Worm (Caenorhabditis elegans) whole organism, L3 larva: ENCODE measurements around the gene spp-19.

Source experiments
- ZK546.5 ChIP-seq: sonication (generic microtip); optimal IDR thresholded peaks from 2 replicates; lab custom pipeline; 2017; ENCODE audit warnings: missing biosample characterization, missing genetic modification characterization
- aly-2 ChIP-seq: fragments of 150-350 bp; optimal IDR thresholded peaks from 2 replicates; lab custom pipeline; 2014; ENCODE audit warnings: missing biosample characterization, missing genetic modification characterization
- ama-1 ChIP-seq: fragments of 150-350 bp; optimal IDR thresholded peaks from 2 replicates; lab custom pipeline; 2018
- ceh-16 ChIP-seq: sonication (generic microtip); optimal IDR thresholded peaks from 2 replicates; lab custom pipeline; 2017; ENCODE audit warnings: missing biosample characterization, missing genetic modification characterization
- ceh-28 ChIP-seq: fragments of 150-350 bp; optimal IDR thresholded peaks from 2 replicates; lab custom pipeline; 2014; ENCODE audit warnings: missing biosample characterization, missing genetic modification reagents, missing genetic modification characterization
- ceh-82 ChIP-seq: fragments of 150-350 bp; optimal IDR thresholded peaks from 2 replicates; lab custom pipeline; 2014; ENCODE audit warnings: missing biosample characterization, missing genetic modification characterization
- ceh-9 ChIP-seq: sonication (generic microtip); optimal IDR thresholded peaks from 2 replicates; lab custom pipeline; 2018; ENCODE audit warnings: missing biosample characterization, missing genetic modification characterization
- egl-27 ChIP-seq: sonication (generic microtip); optimal IDR thresholded peaks from 4 replicates; lab custom pipeline; 2017; ENCODE audit warnings: missing biosample characterization, missing genetic modification reagents, missing genetic modification characterization
- egl-5 ChIP-seq: fragments of 150-350 bp; optimal IDR thresholded peaks from 2 replicates; lab custom pipeline; 2017; ENCODE audit warnings: missing biosample characterization, missing genetic modification reagents, missing genetic modification characterization, inconsistent platforms
- elt-1 ChIP-seq: fragments of 150-350 bp; optimal IDR thresholded peaks from 2 replicates; lab custom pipeline; 2014; ENCODE audit warnings: missing biosample characterization, missing genetic modification characterization
- elt-2 ChIP-seq: sonication (generic microtip); optimal IDR thresholded peaks from 2 replicates; lab custom pipeline; 2016; ENCODE audit warnings: missing genetic modification reagents, mild to moderate bottlenecking, missing genetic modification characterization, missing compliant biosample characterization
- elt-3 ChIP-seq, 3 experiments: fragments of 150-350 bp in 1 of 3; sonication (generic microtip) in 2 of 3; optimal IDR thresholded peaks; 2 replicates in 2 of 3; 4 replicates in 1 of 3; lab custom pipeline; 2014 to 2017; ENCODE audit warnings: missing biosample characterization in 3 of 3, missing genetic modification characterization in 3 of 3
- eor-1 ChIP-seq, 2 experiments: fragments of 150-350 bp; optimal IDR thresholded peaks; 2 replicates each; lab custom pipeline; 2014 to 2018; ENCODE audit warnings: missing biosample characterization in 2 of 2, missing genetic modification characterization in 2 of 2
- fkh-2 ChIP-seq: fragments of 150-350 bp; optimal IDR thresholded peaks from 2 replicates; lab custom pipeline; 2014; ENCODE audit warnings: missing biosample characterization, missing genetic modification reagents, missing genetic modification characterization
- hmg-11 ChIP-seq: sonication (generic microtip); optimal IDR thresholded peaks from 2 replicates; lab custom pipeline; 2016; ENCODE audit warnings: missing genetic modification characterization, missing compliant biosample characterization
- jun-1 ChIP-seq: fragments of 150-350 bp; optimal IDR thresholded peaks from 2 replicates; lab custom pipeline; 2014; ENCODE audit warnings: missing biosample characterization, missing genetic modification reagents, missing genetic modification characterization
- lin-15B ChIP-seq: fragments of 150-350 bp; optimal IDR thresholded peaks from 2 replicates; lab custom pipeline; 2014; ENCODE audit warnings: missing biosample characterization, missing genetic modification characterization
- lsy-12 ChIP-seq: sonication (generic microtip); optimal IDR thresholded peaks from 2 replicates; lab custom pipeline; 2016; ENCODE audit warnings: mild to moderate bottlenecking, missing genetic modification characterization, missing compliant biosample characterization
- nfya-1 ChIP-seq: sonication (generic microtip); optimal IDR thresholded peaks from 2 replicates; lab custom pipeline; 2017; ENCODE audit warnings: missing genetic modification characterization, mild to moderate bottlenecking, missing compliant biosample characterization, antibody characterized with exemption, moderate library complexity; ENCODE audit not compliant: insufficient read depth
- nhr-23 ChIP-seq: fragments of 150-350 bp; optimal IDR thresholded peaks from 2 replicates; lab custom pipeline; 2014; ENCODE audit warnings: missing biosample characterization, missing genetic modification reagents, missing genetic modification characterization
- nhr-237 ChIP-seq: fragments of 150-350 bp; optimal IDR thresholded peaks from 2 replicates; lab custom pipeline; 2014; ENCODE audit warnings: missing biosample characterization, missing genetic modification characterization
- nhr-28 ChIP-seq: fragments of 150-350 bp; optimal IDR thresholded peaks from 2 replicates; lab custom pipeline; 2014; ENCODE audit warnings: missing biosample characterization, missing genetic modification characterization
- nhr-43 ChIP-seq: sonication (generic microtip); optimal IDR thresholded peaks from 2 replicates; lab custom pipeline; 2016; ENCODE audit warnings: mild to moderate bottlenecking, missing genetic modification characterization, missing compliant biosample characterization; ENCODE audit not compliant: poor library complexity, severe bottlenecking
- nhr-67 ChIP-seq: fragments of 150-350 bp; optimal IDR thresholded peaks from 2 replicates; lab custom pipeline; 2014; ENCODE audit warnings: missing biosample characterization, missing genetic modification characterization
- nhr-76 ChIP-seq: fragments of 150-350 bp; sonication (generic microtip); optimal IDR thresholded peaks from 5 replicates; lab custom pipeline; 2014; ENCODE audit warnings: missing biosample characterization, missing genetic modification characterization
- nhr-77 ChIP-seq: fragments of 150-350 bp; optimal IDR thresholded peaks from 2 replicates; lab custom pipeline; 2014; ENCODE audit warnings: missing biosample characterization, missing genetic modification characterization
- pha-4 ChIP-seq: fragments of 150-350 bp; optimal IDR thresholded peaks from 2 replicates; lab custom pipeline; 2014; ENCODE audit warnings: missing biosample characterization, missing genetic modification reagents, missing genetic modification characterization
- pqm-1 ChIP-seq: fragments of 150-350 bp; optimal IDR thresholded peaks from 2 replicates; lab custom pipeline; 2017; ENCODE audit warnings: missing biosample characterization, missing genetic modification characterization, inconsistent platforms
- sea-2 ChIP-seq: fragments of 150-350 bp; sonication (generic microtip); optimal IDR thresholded peaks from 4 replicates; lab custom pipeline; 2014; ENCODE audit warnings: missing biosample characterization, missing genetic modification reagents, missing genetic modification characterization
- skn-1 ChIP-seq: fragments of 150-350 bp; optimal IDR thresholded peaks from 2 replicates; lab custom pipeline; 2014; ENCODE audit warnings: missing biosample characterization, missing genetic modification characterization
- snpc-4 ChIP-seq: fragments of 150-350 bp; optimal IDR thresholded peaks from 2 replicates; lab custom pipeline; 2014; ENCODE audit warnings: missing biosample characterization, missing genetic modification characterization
- tbx-2 ChIP-seq: sonication (generic microtip); optimal IDR thresholded peaks from 2 replicates; lab custom pipeline; 2016; ENCODE audit warnings: mild to moderate bottlenecking, missing genetic modification characterization, missing compliant biosample characterization
- unc-39 ChIP-seq: sonication (generic microtip); optimal IDR thresholded peaks from 4 replicates; lab custom pipeline; 2017; ENCODE audit warnings: missing biosample characterization, missing genetic modification characterization
- zag-1 ChIP-seq: fragments of 150-350 bp; optimal IDR thresholded peaks from 2 replicates; lab custom pipeline; 2014; ENCODE audit warnings: missing biosample characterization, missing genetic modification characterization
- ztf-11 ChIP-seq: fragments of 150-350 bp; optimal IDR thresholded peaks from 2 replicates; lab custom pipeline; 2014; ENCODE audit warnings: missing biosample characterization, missing genetic modification characterization

spp-19 gene

ce11 chrV:6559105-6559504, 2.4 kb downstream of the spp-19 start, which contains the start of gene spp-26:
Gene spp-26, minus strand, starts transcription at chrV:6559205.
- TF ChIP-seq ceh-28 (no peak), ceh-16 (no peak), nfya-1 (tag; lab: Kevin White, UChicago) (no peak), skn-1 (tag; lab: Kevin White, UChicago) (no peak), lin-15B (no peak), egl-5 (tag; lab: Kevin White, UChicago) (no peak), ceh-9 (tag; lab: Kevin White, UChicago) (no peak), eor-1 (tag; optimal IDR thresholded peaks at IDR 0.05; lab: Kevin White, UChicago) (no peak), pha-4 (tag; lab: Kevin White, UChicago) (no peak), lsy-12 (tag; lab: Kevin White, UChicago) (no peak), elt-2 (tag; lab: Kevin White, UChicago) (no peak), ceh-82 (no peak), jun-1 (tag; lab: Kevin White, UChicago) (no peak), elt-3 (tag; optimal IDR thresholded peaks at IDR 0.05; lab: Kevin White, UChicago) (no peak)
- TF ChIP-seq, all 47 proteins: peak for 0

DNA sequence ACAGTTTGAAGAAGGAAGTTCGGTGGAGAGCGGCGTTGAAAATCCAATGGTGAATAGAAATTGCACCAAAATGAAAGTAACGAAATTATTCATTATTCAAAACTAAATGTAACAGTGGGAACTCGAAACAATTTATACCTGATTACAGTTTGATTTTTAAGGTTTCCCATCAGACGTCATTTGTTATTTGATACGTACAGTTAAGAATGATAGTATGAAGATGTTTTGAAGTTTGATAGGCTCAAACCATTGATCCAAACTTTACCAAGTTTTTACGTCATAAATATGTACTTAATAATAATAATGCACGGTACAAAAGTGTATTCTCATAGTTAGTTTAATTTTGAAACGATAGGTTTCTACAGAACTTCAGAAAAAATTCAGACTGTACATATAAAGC, 3.4 kb downstream of the spp-19 start, which contains the start of gene spp-20:
Gene spp-20 (minus strand): TSS at position 101 of the 400 bp plus-strand sequence.
- TF ChIP-seq nhr-237 (no peak), unc-39 (tag; lab: Kevin White, UChicago) (no peak), nfya-1 (tag; lab: Kevin White, UChicago) (no peak), elt-1 (tag; lab: Kevin White, UChicago) (no peak), ceh-9 (tag; lab: Kevin White, UChicago) (no peak), lin-15B (no peak), tbx-2 (tag; lab: Kevin White, UChicago) (no peak), nhr-23 (tag; lab: Kevin White, UChicago) (no peak), aly-2 (no peak), sea-2 (GFP tag; lab: Kevin White, UChicago) (no peak), ama-1 (no peak), pha-4 (tag; lab: Kevin White, UChicago) (no peak), elt-2 (tag; lab: Kevin White, UChicago) (no peak)

ce11 chrV:6557035-6557434, 4.5 kb downstream of the spp-19 start, which contains the start of gene spp-27:
Gene spp-27, minus strand, starts transcription at chrV:6557135.
- no peak for TF ChIP-seq eor-1 (tag; optimal IDR thresholded peaks at IDR 0.05; lab: Kevin White, UChicago)
- no peak for TF ChIP-seq elt-3 (tag; optimal IDR thresholded peaks at IDR 0.05; lab: Kevin White, UChicago)
- no peak for TF ChIP-seq nhr-76 (tag; lab: Kevin White, UChicago)
- TF ChIP-seq nhr-28 (tag; lab: Kevin White, UChicago), result no peak
- no peak for TF ChIP-seq snpc-4
- no peak for TF ChIP-seq fkh-2 (tag; lab: Kevin White, UChicago)
- no peak for TF ChIP-seq skn-1 (tag; lab: Kevin White, UChicago)
- TF ChIP-seq hmg-11 (tag; lab: Kevin White, UChicago), result no peak
- no peak for TF ChIP-seq ZK546.5
- no peak for TF ChIP-seq nhr-77 (tag; lab: Kevin White, UChicago)
- no peak for TF ChIP-seq nhr-237
- TF ChIP-seq lin-15B, result no peak
- no peak for TF ChIP-seq pqm-1
- TF ChIP-seq ztf-11 (tag; lab: Kevin White, UChicago), result no peak
- no peak for TF ChIP-seq sea-2 (GFP tag; lab: Kevin White, UChicago)

DNA sequence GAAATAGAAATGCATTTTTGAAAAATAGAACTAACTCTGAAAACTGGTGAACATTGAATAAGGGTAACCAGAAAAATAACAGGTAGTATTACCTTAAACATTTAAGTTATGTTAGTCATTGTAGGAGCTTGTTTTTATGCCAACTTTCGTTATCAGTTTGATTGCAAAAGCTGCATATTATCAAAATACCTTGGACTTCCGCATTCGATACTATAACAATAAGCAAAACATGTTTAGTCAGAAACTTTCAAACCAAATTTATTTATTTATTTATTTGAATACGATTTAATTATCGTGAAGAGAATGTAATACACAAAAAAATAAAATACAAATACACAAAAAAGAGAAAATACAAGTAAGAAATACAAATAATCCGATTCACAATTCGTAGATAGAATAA, 7.2 kb downstream of the spp-19 start, which contains the start of gene K04A8.19:
Gene K04A8.19 (minus strand): TSS at position 101 of the 400 bp plus-strand sequence.
- no peak for TF ChIP-seq zag-1 (tag; lab: Kevin White, UChicago)
- no peak for TF ChIP-seq snpc-4
- no peak for TF ChIP-seq egl-5 (tag; lab: Kevin White, UChicago)
- no peak for TF ChIP-seq elt-2 (tag; lab: Kevin White, UChicago)
- no peak for TF ChIP-seq ZK546.5
- TF ChIP-seq, all 47 proteins: peak for 0

ce11 chrV:6551707-6552390, 9.6 kb downstream of the spp-19 start, which contains the start of gene twk-10:
Gene twk-10, plus strand, starts transcription at chrV:6552340.
- TF ChIP-seq pha-4 (tag; lab: Kevin White, UChicago) (peak; percentile 60), elt-2 (tag; lab: Kevin White, UChicago) (peak; percentile 32), tbx-2 (tag; lab: Kevin White, UChicago) (no peak), nhr-23 (tag; lab: Kevin White, UChicago) (peak; percentile 12), egl-27 (tag; lab: Kevin White, UChicago) (peak; percentile 9), nhr-67 (no peak), pqm-1 (peak; percentile 5), nhr-43 (tag; lab: Kevin White, UChicago) (peak; percentile 47)
